Worm (Caenorhabditis elegans) whole organism, L3 larva: ENCODE measurements around the gene fbxa-78.

Experiments used
- R02D3.7 ChIP-seq: fragments of 150-350 bp; optimal IDR thresholded peaks from 2 replicates; lab custom pipeline; 2014; ENCODE audit warnings: missing biosample characterization, missing genetic modification characterization
- ZK546.5 ChIP-seq: sonication (generic microtip); optimal IDR thresholded peaks from 2 replicates; lab custom pipeline; 2017; ENCODE audit warnings: missing biosample characterization, missing genetic modification characterization
- aly-2 ChIP-seq: fragments of 150-350 bp; optimal IDR thresholded peaks from 2 replicates; lab custom pipeline; 2014; ENCODE audit warnings: missing biosample characterization, missing genetic modification characterization
- ama-1 ChIP-seq: fragments of 150-350 bp; optimal IDR thresholded peaks from 2 replicates; lab custom pipeline; 2018
- ceh-16 ChIP-seq: sonication (generic microtip); optimal IDR thresholded peaks from 2 replicates; lab custom pipeline; 2017; ENCODE audit warnings: missing biosample characterization, missing genetic modification characterization
- ceh-28 ChIP-seq: fragments of 150-350 bp; optimal IDR thresholded peaks from 2 replicates; lab custom pipeline; 2014; ENCODE audit warnings: missing biosample characterization, missing genetic modification reagents, missing genetic modification characterization
- ceh-82 ChIP-seq: fragments of 150-350 bp; optimal IDR thresholded peaks from 2 replicates; lab custom pipeline; 2014; ENCODE audit warnings: missing biosample characterization, missing genetic modification characterization
- daf-12 ChIP-seq: fragments of 150-350 bp; optimal IDR thresholded peaks from 2 replicates; lab custom pipeline; 2014; ENCODE audit warnings: missing biosample characterization, missing genetic modification reagents, missing genetic modification characterization
- egl-27 ChIP-seq: sonication (generic microtip); optimal IDR thresholded peaks from 4 replicates; lab custom pipeline; 2017; ENCODE audit warnings: missing biosample characterization, missing genetic modification reagents, missing genetic modification characterization
- elt-1 ChIP-seq: fragments of 150-350 bp; optimal IDR thresholded peaks from 2 replicates; lab custom pipeline; 2014; ENCODE audit warnings: missing biosample characterization, missing genetic modification characterization
- elt-2 ChIP-seq: sonication (generic microtip); optimal IDR thresholded peaks from 2 replicates; lab custom pipeline; 2016; ENCODE audit warnings: missing genetic modification reagents, mild to moderate bottlenecking, missing genetic modification characterization, missing compliant biosample characterization
- elt-3 ChIP-seq, 3 experiments: fragments of 150-350 bp in 1 of 3; sonication (generic microtip) in 2 of 3; optimal IDR thresholded peaks; 2 replicates in 2 of 3; 4 replicates in 1 of 3; lab custom pipeline; 2014 to 2017; ENCODE audit warnings: missing biosample characterization in 3 of 3, missing genetic modification characterization in 3 of 3
- eor-1 ChIP-seq, 2 experiments: fragments of 150-350 bp; optimal IDR thresholded peaks; 2 replicates each; lab custom pipeline; 2014 to 2018; ENCODE audit warnings: missing biosample characterization in 2 of 2, missing genetic modification characterization in 2 of 2
- fkh-10 ChIP-seq: sonication (generic microtip); optimal IDR thresholded peaks from 2 replicates; lab custom pipeline; 2017; ENCODE audit warnings: missing biosample characterization, missing genetic modification reagents, missing genetic modification characterization
- fkh-2 ChIP-seq: fragments of 150-350 bp; optimal IDR thresholded peaks from 2 replicates; lab custom pipeline; 2014; ENCODE audit warnings: missing biosample characterization, missing genetic modification reagents, missing genetic modification characterization
- fos-1 ChIP-seq: fragments of 150-350 bp; optimal IDR thresholded peaks from 2 replicates; lab custom pipeline; 2014; ENCODE audit warnings: missing biosample characterization, missing genetic modification characterization
- hmg-11 ChIP-seq: sonication (generic microtip); optimal IDR thresholded peaks from 2 replicates; lab custom pipeline; 2016; ENCODE audit warnings: missing genetic modification characterization, missing compliant biosample characterization
- jun-1 ChIP-seq: fragments of 150-350 bp; optimal IDR thresholded peaks from 2 replicates; lab custom pipeline; 2014; ENCODE audit warnings: missing biosample characterization, missing genetic modification reagents, missing genetic modification characterization
- lsy-12 ChIP-seq: sonication (generic microtip); optimal IDR thresholded peaks from 2 replicates; lab custom pipeline; 2016; ENCODE audit warnings: mild to moderate bottlenecking, missing genetic modification characterization, missing compliant biosample characterization
- mdl-1 ChIP-seq: fragments of 150-350 bp; optimal IDR thresholded peaks from 2 replicates; lab custom pipeline; 2014; ENCODE audit warnings: missing biosample characterization, missing genetic modification characterization
- mml-1 ChIP-seq: fragments of 150-350 bp; sonication (generic microtip); optimal IDR thresholded peaks from 3 replicates; lab custom pipeline; 2014; ENCODE audit warnings: missing biosample characterization, missing genetic modification characterization
- nfya-1 ChIP-seq: sonication (generic microtip); optimal IDR thresholded peaks from 2 replicates; lab custom pipeline; 2017; ENCODE audit warnings: missing genetic modification characterization, mild to moderate bottlenecking, missing compliant biosample characterization, antibody characterized with exemption, moderate library complexity; ENCODE audit not compliant: insufficient read depth
- nhr-23 ChIP-seq: fragments of 150-350 bp; optimal IDR thresholded peaks from 2 replicates; lab custom pipeline; 2014; ENCODE audit warnings: missing biosample characterization, missing genetic modification reagents, missing genetic modification characterization
- nhr-237 ChIP-seq: fragments of 150-350 bp; optimal IDR thresholded peaks from 2 replicates; lab custom pipeline; 2014; ENCODE audit warnings: missing biosample characterization, missing genetic modification characterization
- nhr-28 ChIP-seq: fragments of 150-350 bp; optimal IDR thresholded peaks from 2 replicates; lab custom pipeline; 2014; ENCODE audit warnings: missing biosample characterization, missing genetic modification characterization
- nhr-43 ChIP-seq: sonication (generic microtip); optimal IDR thresholded peaks from 2 replicates; lab custom pipeline; 2016; ENCODE audit warnings: mild to moderate bottlenecking, missing genetic modification characterization, missing compliant biosample characterization; ENCODE audit not compliant: poor library complexity, severe bottlenecking
- nhr-77 ChIP-seq: fragments of 150-350 bp; optimal IDR thresholded peaks from 2 replicates; lab custom pipeline; 2014; ENCODE audit warnings: missing biosample characterization, missing genetic modification characterization
- pha-4 ChIP-seq: fragments of 150-350 bp; optimal IDR thresholded peaks from 2 replicates; lab custom pipeline; 2014; ENCODE audit warnings: missing biosample characterization, missing genetic modification reagents, missing genetic modification characterization
- pqm-1 ChIP-seq: fragments of 150-350 bp; optimal IDR thresholded peaks from 2 replicates; lab custom pipeline; 2017; ENCODE audit warnings: missing biosample characterization, missing genetic modification characterization, inconsistent platforms
- snpc-4 ChIP-seq: fragments of 150-350 bp; optimal IDR thresholded peaks from 2 replicates; lab custom pipeline; 2014; ENCODE audit warnings: missing biosample characterization, missing genetic modification characterization
- tbx-2 ChIP-seq: sonication (generic microtip); optimal IDR thresholded peaks from 2 replicates; lab custom pipeline; 2016; ENCODE audit warnings: mild to moderate bottlenecking, missing genetic modification characterization, missing compliant biosample characterization
- unc-62 ChIP-seq: fragments of 150-350 bp; sonication (generic microtip); optimal IDR thresholded peaks from 4 replicates; lab custom pipeline; 2014; ENCODE audit warnings: missing biosample characterization, missing genetic modification reagents, missing genetic modification characterization

Gene fbxa-78

DNA sequence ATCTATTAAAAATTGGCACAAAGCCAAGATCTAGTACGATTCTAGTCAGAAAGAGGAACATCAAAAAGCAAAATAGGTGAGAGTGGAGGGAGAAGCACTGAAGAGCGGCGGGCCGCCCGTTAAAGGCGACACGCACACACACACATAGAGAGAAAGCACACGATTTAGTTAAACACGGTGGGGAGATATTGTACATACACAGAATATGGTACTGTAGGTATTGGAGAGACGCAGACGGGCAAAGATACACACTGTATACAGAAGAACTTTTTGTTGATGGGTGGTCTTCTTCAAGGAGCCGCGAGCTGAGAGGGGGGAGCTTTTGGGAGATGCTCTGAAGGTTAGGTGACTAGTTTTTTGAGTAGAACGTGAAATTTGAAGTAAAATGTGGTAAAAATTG, 32.0 kb downstream of the fbxa-78 start:
- TF ChIP-seq elt-2 (tag; lab: Kevin White, UChicago) (peak; percentile 34), ama-1 (no peak), R02D3.7 (no peak), pha-4 (tag; lab: Kevin White, UChicago) (peak; percentile 97)

DNA sequence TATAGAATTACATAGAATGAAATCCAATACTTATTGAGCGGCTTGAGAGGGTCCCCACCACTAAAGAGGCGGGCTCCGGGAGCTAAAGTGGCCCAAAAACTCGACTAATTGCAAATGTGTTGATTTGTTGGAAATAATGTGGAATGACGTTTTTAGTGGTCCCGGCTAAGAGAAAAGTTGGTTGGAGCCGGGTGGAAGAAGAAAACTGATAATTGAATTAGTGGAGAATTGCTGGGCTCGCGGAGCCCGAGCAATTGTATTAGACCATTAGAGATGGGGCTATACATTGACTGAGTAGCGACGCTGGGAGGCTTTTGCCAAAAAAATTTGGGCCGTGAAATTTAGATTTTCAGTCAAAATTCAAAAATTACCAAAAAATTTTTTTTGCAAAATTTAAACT, 32.7 kb downstream of the fbxa-78 start:
- TF ChIP-seq ZK546.5 (tag; lab: Kevin White, UChicago): no peak
- TF ChIP-seq fos-1 (tag; lab: Kevin White, UChicago): no peak

DNA sequence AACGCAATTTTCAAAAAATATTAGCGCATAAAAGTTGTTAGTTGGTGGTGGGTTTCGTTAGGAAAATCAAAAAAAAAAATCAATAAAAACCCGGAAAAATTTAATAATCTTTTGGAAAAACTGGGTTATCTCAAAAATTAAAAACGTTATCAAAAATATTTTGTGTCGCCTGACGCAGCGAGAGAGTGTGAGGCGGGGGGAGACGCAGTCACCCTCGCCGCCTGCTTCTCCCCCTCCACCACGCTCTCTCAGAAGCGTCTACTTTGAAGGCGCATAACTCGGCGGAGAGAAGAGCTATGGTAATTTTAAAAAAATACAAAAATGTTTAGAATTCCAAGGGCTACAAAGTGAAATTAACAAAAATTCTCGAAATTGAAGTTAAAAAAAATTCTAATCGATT, 33.1 kb downstream of the fbxa-78 start:
- TF ChIP-seq elt-1 (tag; lab: Kevin White, UChicago) (no peak), elt-2 (tag; lab: Kevin White, UChicago) (peak; percentile 27), nhr-77 (tag; lab: Kevin White, UChicago) (no peak)

DNA sequence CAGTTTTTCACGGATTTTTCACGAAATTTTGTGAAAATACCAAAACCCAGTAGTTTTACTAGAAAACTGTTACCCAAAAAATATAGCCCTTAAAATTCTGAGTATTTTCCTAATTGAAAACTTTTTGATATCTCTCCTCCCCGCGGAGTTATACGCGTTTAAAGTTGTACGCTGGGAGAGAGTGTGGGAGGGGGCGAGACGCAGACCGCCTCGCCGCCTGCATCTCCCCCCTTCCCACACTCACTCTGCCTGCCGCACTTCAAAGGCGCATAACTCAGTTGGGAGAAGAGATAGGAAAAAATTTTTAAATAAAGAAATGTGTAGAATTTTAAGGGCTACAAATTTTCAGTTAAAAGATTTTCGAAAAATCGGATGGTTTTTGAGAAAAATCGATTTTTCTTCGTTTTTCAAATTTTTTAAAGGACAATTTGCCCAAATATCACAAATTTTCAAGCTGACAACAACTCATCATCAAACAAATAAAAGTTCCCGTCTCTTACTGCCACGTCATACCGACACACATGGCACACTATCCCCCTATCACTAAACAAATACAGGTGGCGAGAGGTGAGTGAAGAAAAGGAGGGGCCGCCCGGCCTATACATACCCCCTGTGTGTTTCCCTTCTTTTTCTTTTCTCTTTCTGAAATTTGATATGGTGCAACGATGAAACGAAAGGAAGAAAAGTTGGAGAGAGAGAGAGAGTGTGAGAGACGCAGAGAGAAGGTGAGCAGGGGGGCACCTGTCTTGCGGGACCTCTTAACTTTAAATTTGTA, 34.8 kb downstream of the fbxa-78 start:
- no peak for TF ChIP-seq ceh-28 (tag; lab: Kevin White, UChicago)
- no peak for TF ChIP-seq nhr-23 (tag; lab: Kevin White, UChicago)
- TF ChIP-seq pha-4 (tag; lab: Kevin White, UChicago): peak; percentile 92
- no peak for TF ChIP-seq daf-12
- no peak for TF ChIP-seq fkh-2 (tag; lab: Kevin White, UChicago)
- no peak for TF ChIP-seq mdl-1 (tag; lab: Kevin White, UChicago)
- TF ChIP-seq jun-1 (tag; lab: Kevin White, UChicago): peak; percentile 37
- TF ChIP-seq ceh-82 (tag; lab: Kevin White, UChicago): no peak
- no peak for TF ChIP-seq fkh-10
- no peak for TF ChIP-seq nhr-43 (tag; lab: Kevin White, UChicago)
- no peak for TF ChIP-seq lsy-12 (tag; lab: Kevin White, UChicago)
- no peak for TF ChIP-seq eor-1 (tag; optimal IDR thresholded peaks at IDR 0.05; lab: Kevin White, UChicago)
- TF ChIP-seq elt-2 (tag; lab: Kevin White, UChicago): peak; percentile 65
- TF ChIP-seq hmg-11: no peak
- TF ChIP-seq mml-1: no peak
- no peak for TF ChIP-seq nfya-1
- TF ChIP-seq pqm-1 (tag; lab: Kevin White, UChicago): peak; percentile 38
- no peak for TF ChIP-seq aly-2 (tag; lab: Kevin White, UChicago)
- no peak for TF ChIP-seq unc-62 (GFP tag; lab: Kevin White, UChicago)
- no peak for TF ChIP-seq nhr-28 (tag; lab: Kevin White, UChicago)

DNA sequence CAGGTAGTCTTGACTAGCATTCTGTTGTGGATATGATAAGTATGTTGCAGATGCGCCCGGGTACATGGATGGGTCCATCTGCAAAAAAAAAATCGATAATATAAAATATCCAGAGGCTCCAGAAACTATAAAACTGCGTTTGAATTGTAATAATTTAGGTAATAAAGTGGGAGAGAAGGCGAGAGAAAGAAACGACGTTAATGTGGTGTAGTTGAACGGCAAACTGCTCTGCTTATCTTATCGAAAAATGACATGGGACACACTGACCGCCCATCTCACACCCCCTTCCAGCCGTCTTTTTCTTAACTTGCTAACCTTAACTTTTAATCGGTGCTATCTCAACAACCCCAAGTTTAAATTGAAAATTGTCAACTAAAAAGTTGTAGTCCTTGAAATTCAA, 36.3 kb downstream of the fbxa-78 start:
- TF ChIP-seq elt-2 (tag; lab: Kevin White, UChicago) (peak; percentile 74), elt-1 (tag; lab: Kevin White, UChicago) (no peak)
- TF ChIP-seq, all 47 proteins: peak for 1

DNA sequence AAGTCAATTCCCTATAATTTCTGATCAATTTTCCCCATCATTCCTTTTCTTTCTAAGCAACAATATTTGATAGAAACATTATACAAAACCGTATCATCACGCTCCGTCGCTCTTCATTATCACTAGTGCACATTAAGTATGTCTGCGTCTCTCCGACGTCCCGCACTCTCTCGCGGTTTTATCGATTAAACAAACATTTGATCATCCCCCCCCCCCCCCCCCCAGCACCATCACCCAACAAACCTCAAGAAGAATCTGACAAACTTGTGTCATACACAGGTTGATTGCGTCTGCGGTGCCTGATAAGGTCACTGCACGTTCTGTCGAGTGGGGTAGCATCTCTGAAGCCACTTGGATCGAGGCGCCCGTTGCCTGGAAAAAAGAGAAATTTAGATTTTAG, 38.2 kb downstream of the fbxa-78 start:
- TF ChIP-seq ZK546.5 (tag; lab: Kevin White, UChicago): no peak
- no peak for TF ChIP-seq tbx-2
- TF ChIP-seq fkh-2 (tag; lab: Kevin White, UChicago): no peak
- TF ChIP-seq ceh-16: no peak
- no peak for TF ChIP-seq mml-1
- no peak for TF ChIP-seq nhr-237 (tag; lab: Kevin White, UChicago)
- TF ChIP-seq pqm-1 (tag; lab: Kevin White, UChicago): peak; percentile 31
- TF ChIP-seq elt-3 (tag; optimal IDR thresholded peaks at IDR 0.05; lab: Kevin White, UChicago): no peak
- TF ChIP-seq aly-2 (tag; lab: Kevin White, UChicago): no peak
- TF ChIP-seq egl-27 (tag; lab: Kevin White, UChicago): no peak
- TF ChIP-seq snpc-4 (tag; lab: Kevin White, UChicago): no peak
- TF ChIP-seq pha-4 (tag; lab: Kevin White, UChicago): peak; percentile 44
- TF ChIP-seq elt-2 (tag; lab: Kevin White, UChicago): peak; percentile 85
- TF ChIP-seq daf-12: no peak
